Fruit fly (Drosophila melanogaster): ENCODE measurements around the gene Gmd.

Gmd gene

dm6 chr2L:5004677-5005463, 28.0 kb upstream of the Gmd start (continued):
- TF ChIP-seq NC2α (GFP tag; optimal IDR thresholded peaks at IDR 0.05) (peak; percentile 83), CG31224 (GFP tag; IDR thresholded peaks at IDR 0.05) (peak; percentile 90), Elba2 (GFP tag; optimal IDR thresholded peaks at IDR 0.05) (no peak), HHEX (GFP tag; optimal IDR thresholded peaks at IDR 0.05) (peak; percentile 94), Oli (tag; optimal IDR thresholded peaks at IDR 0.05) (peak; percentile 93), CG10959 (GFP tag; IDR thresholded peaks at IDR 0.05) (peak; percentile 87), CTCF (GFP tag; optimal IDR thresholded peaks at IDR 0.05) (peak; percentile 33), CG31441 (GFP tag; IDR thresholded peaks at IDR 0.05) (peak; percentile 93), ind (GFP tag; optimal IDR thresholded peaks at IDR 0.05) (peak; percentile 96), zfh1 (GFP tag; IDR thresholded peaks at IDR 0.05) (peak; percentile 95), CG12391 (tag; optimal IDR thresholded peaks at IDR 0.05) (peak; percentile 93), Lim3 (GFP tag; IDR thresholded peaks at IDR 0.05) (peak; percentile 84), CG34224 (GFP tag; IDR thresholded peaks at IDR 0.05; ENCODE audit: partially characterized antibody) (no peak), sd (tag; optimal IDR thresholded peaks at IDR 0.05) (peak; percentile 80), jing (GFP tag; optimal IDR thresholded peaks at IDR 0.05) (peak; percentile 80), sob (GFP tag; IDR thresholded peaks at IDR 0.05) (peak; percentile 98), CG31388 (GFP tag; optimal IDR thresholded peaks at IDR 0.05) (peak; percentile 79), CG33213 (GFP tag; optimal IDR thresholded peaks at IDR 0.05) (peak; percentile 93), pita (GFP tag; optimal IDR thresholded peaks at IDR 0.05) (no peak), Adf1 (GFP tag; IDR thresholded peaks at IDR 0.05) (peak; percentile 83), sima (GFP tag; optimal IDR thresholded peaks at IDR 0.05) (peak; percentile 87), pzg (GFP tag; optimal IDR thresholded peaks at IDR 0.05) (peak; percentile 28), btn (GFP tag; optimal IDR thresholded peaks at IDR 0.05) (peak; percentile 84), CG17361 (GFP tag; IDR thresholded peaks at IDR 0.05) (peak; percentile 92), en (GFP tag; optimal IDR thresholded peaks at IDR 0.05) (peak; percentile 81), CG12219 (GFP tag; optimal IDR thresholded peaks at IDR 0.05) (peak; percentile 91), tin (GFP tag; optimal IDR thresholded peaks at IDR 0.05) (peak; percentile 97), Sry-β (GFP tag; optimal IDR thresholded peaks at IDR 0.05) (no peak), Meics (GFP tag; optimal IDR thresholded peaks at IDR 0.05) (peak; percentile 97), Dip2 (GFP tag; IDR thresholded peaks at IDR 0.05) (peak; percentile 57), Myb (GFP tag; optimal IDR thresholded peaks at IDR 0.05) (peak; percentile 83), CG15514 (GFP tag; optimal IDR thresholded peaks at IDR 0.05) (peak; percentile 92), pb (GFP tag; optimal IDR thresholded peaks at IDR 0.05) (peak; percentile 90), CG13775 (GFP tag; optimal IDR thresholded peaks at IDR 0.05) (peak; percentile 88), tna (GFP tag; IDR thresholded peaks at IDR 0.05; ENCODE audit: partially characterized antibody) (no peak), lab (GFP tag; optimal IDR thresholded peaks at IDR 0.05) (peak; percentile 99), Sry-δ (GFP tag; optimal IDR thresholded peaks at IDR 0.05) (peak; percentile 69), ci (GFP tag; IDR thresholded peaks at IDR 0.05) (peak; percentile 97), Pdp1 (GFP tag; optimal IDR thresholded peaks at IDR 0.05) (peak; percentile 94 to 96), CG15269 (tag; optimal IDR thresholded peaks at IDR 0.05) (peak; percentile 96), Fer3 (tag; optimal IDR thresholded peaks at IDR 0.05) (peak; percentile 97), CG16863 (GFP tag; optimal IDR thresholded peaks at IDR 0.05) (peak; percentile 95), Vsx1 (GFP tag; optimal IDR thresholded peaks at IDR 0.05) (peak; percentile 78), CG13287 (GFP tag; IDR thresholded peaks at IDR 0.05; ENCODE audit: partially characterized antibody) (no peak), CG12769 (tag; optimal IDR thresholded peaks at IDR 0.05) (peak; percentile 95), Kr (GFP tag; optimal IDR thresholded peaks at IDR 0.05) (no peak), mirr (GFP tag; optimal IDR thresholded peaks at IDR 0.05) (peak; percentile 84), Opbp (GFP tag; IDR thresholded peaks at IDR 0.05; ENCODE audit: partially characterized antibody) (no peak), CG4854 (GFP tag; optimal IDR thresholded peaks at IDR 0.05) (peak; percentile 91)

Measured in whole organism, embryonic.